Worm (Caenorhabditis elegans) whole organism, early embryonic: Measurements from ENCODE around the gene T21C9.9.

ENCODE experiments used
- aly-1 ChIP-seq: sonication (generic microtip); optimal IDR thresholded peaks from 2 replicates; lab custom pipeline; 2016; ENCODE audit warnings: missing genetic modification characterization, missing compliant biosample characterization
- ama-1 ChIP-seq: fragments of 150-350 bp; optimal IDR thresholded peaks from 2 replicates; lab custom pipeline; 2014
- ceh-36 ChIP-seq: sonication (generic microtip); optimal IDR thresholded peaks from 2 replicates; lab custom pipeline; 2016; ENCODE audit warnings: missing genetic modification characterization, inconsistent platforms, missing compliant biosample characterization
- flt-1 ChIP-seq: fragments of 200-800 bp; sonication (Bioruptor generic); IDR thresholded peaks from 2 replicates; pipeline ENCODE4 v1.3.6; 2022; ENCODE audit warnings: missing genetic modification characterization, missing compliant biosample characterization

- TF ChIP-seq ama-1 (lab: Kevin White, UChicago) = no peak
- no peak for TF ChIP-seq aly-1 (tag; lab: Kevin White, UChicago)
- no peak for TF ChIP-seq ceh-36
- no peak for TF ChIP-seq flt-1 (GFP tag; lab: Robert Waterston, UW)
These were observed 13.4 kb downstream of the T21C9.9 start, which contains the start of the genes erh-1 and lpd-9 for ce11 chrV:10578938-10579337.
